Fruit fly (Drosophila melanogaster) whole organism, pupa: ENCODE results near the gene tos.

Experiments used
- CG10348 ChIP-seq: fragments of 200-800 bp; sonication (Bioruptor generic); IDR thresholded peaks from 2 replicates; pipeline ENCODE4 v1.3.6; 2022; ENCODE audit warnings: missing biosample characterization, missing genetic modification characterization
- CG12605 ChIP-seq: fragments of 200-800 bp; sonication (Bioruptor generic); IDR thresholded peaks from 2 replicates; pipeline ENCODE4 v1.3.6; 2022; ENCODE audit warnings: missing biosample characterization, missing genetic modification characterization
- CG15710 ChIP-seq: fragments of 200-800 bp; sonication (Bioruptor generic); optimal IDR thresholded peaks from 2 replicates; lab custom pipeline; 2018; ENCODE audit warnings: missing biosample characterization, mild to moderate bottlenecking, missing genetic modification characterization, moderate library complexity
- CG32121 ChIP-seq: fragments of 200-800 bp; sonication (Bioruptor generic); IDR thresholded peaks from 2 replicates; pipeline ENCODE4 v1.3.6; 2022; ENCODE audit warnings: missing biosample characterization, missing genetic modification characterization
- CG8159 ChIP-seq: fragments of 200-800 bp; sonication (Bioruptor generic); optimal IDR thresholded peaks from 3 replicates; lab custom pipeline; 2018; ENCODE audit warnings: missing biosample characterization, mild to moderate bottlenecking, missing genetic modification characterization, moderate library complexity
- CG9948 ChIP-seq: fragments of 200-800 bp; sonication (Bioruptor generic); optimal IDR thresholded peaks from 2 replicates; lab custom pipeline; 2018; ENCODE audit warnings: missing biosample characterization, mild to moderate bottlenecking, missing genetic modification characterization, moderate library complexity
- EcR ChIP-seq: fragments of 200-800 bp; sonication (Bioruptor generic); optimal IDR thresholded peaks from 3 replicates; lab custom pipeline; 2019; ENCODE audit warnings: missing biosample characterization, missing genetic modification characterization, mild to moderate bottlenecking, moderate library complexity, missing genetic modification reagents
- Pif1B ChIP-seq: fragments of 200-800 bp; sonication (Bioruptor generic); optimal IDR thresholded peaks from 3 replicates; lab custom pipeline; 2016; ENCODE audit warnings: missing biosample characterization, missing genetic modification characterization

The tos gene

DNA sequence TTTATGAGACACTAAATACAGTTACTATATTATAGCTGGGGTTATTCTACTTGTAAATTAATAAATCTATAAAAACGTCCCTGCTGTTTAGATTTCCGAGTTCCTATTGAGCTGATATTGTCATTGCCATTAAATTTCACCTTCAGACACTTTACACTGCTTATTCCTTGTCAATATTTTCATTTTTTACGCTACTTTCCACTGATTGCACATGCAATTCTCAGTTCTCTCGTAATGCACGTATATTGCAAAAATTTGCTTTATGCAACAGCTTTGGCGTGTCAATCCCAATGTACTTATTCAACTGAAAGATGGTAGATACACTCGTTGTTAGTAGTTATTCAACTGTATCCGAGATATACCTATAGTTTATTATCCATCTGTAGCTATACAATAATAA is 49.5 kb downstream of the tos start:
- no peak for TF ChIP-seq CG9948 (tag; lab: Kevin White, UChicago)
- no peak for TF ChIP-seq CG10348 (GFP tag; lab: Robert Waterston, UW)
- no peak for TF ChIP-seq CG15710 (tag; lab: Kevin White, UChicago)
- no peak for TF ChIP-seq Pif1B

DNA sequence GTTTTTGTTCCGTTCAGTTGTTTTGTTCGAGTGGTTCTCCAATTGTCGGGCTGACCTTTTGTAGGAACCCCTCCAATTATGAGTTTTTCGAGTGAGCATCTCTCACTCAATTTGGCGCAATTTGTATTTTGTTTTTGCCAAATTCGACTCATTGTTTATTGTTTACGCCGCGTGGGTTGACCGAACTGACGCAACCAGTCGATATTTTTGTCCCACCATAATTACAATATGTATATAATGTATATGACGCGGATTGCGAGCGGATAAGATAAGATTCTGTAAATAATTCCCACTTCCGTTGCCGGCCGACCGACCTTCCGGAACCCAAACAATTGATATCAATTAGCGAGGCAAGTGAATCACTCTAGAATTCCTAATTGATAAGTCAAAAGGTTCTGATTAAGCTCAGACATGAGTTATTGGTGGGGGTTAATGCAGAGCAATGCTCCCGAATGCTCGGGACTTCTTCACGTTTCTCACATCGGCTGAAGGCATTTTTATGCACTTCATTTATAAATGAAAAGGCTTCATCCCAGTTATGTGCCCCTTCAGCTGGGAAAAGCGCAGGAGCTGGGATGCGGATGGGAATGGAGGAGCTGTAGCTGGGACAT is 51.2 kb downstream of the tos start:
- TF ChIP-seq Pif1B (no peak), CG12605 (no peak), CG10348 (GFP tag; lab: Robert Waterston, UW) (no peak), CG32121 (GFP tag; lab: Robert Waterston, UW) (no peak), CG8159 (tag; lab: Kevin White, UChicago) (no peak), EcR (GFP tag; lab: Kevin White, UChicago) (peak; percentile 77)
